Fruit fly (Drosophila melanogaster) S2 (cell line): ENCODE results near the gene Mcr.

Experiments
- CG8478 ChIP-seq: fragments of >200 bp; optimal IDR thresholded peaks from 2 replicates; lab custom pipeline; 2018
- CTCF ChIP-seq, 2 experiments: fragments of >200 bp; optimal IDR thresholded peaks; 2 replicates each; lab custom pipeline; 2018

DNA sequence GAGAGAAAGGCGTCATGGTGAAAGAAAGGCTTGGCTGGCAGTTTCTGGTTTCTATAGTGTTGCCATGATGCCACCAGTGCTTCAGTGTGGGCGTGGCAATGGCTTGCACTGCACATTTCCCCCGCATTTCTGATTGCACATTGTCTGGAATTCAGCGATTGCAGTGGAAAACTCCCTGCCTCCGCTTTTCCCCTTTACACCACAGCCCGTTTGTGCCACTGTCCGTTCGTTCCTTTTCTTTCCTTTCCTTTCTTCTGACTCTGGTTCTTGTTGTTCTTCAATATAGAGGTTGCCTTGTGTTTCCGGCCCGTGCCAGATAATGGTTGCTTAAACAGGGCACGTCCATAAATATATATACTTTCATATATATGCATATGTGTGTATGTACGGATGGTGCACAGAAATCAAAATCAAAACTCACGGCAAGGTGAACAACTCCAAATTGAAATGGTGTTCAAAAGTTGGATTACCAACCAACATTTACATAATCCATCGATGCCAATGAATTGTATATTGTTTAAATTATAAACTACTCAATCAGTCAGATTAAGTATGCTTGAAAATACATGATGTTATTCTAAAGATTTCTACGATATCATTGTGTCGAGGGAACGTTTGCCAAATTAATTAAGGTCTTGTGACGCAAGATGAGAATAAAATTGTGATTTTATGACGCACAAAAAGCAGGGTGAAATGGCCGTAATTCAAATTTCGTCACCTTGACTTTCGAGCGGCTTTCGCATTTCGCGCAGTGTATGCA, 10.6 kb upstream of the Mcr start:
- no peak for TF ChIP-seq CTCF (optimal IDR thresholded peaks at IDR 0.05; lab: Kevin White, UChicago)
- no peak for TF ChIP-seq CG8478 (lab: Kevin White, UChicago)
